Worm (Caenorhabditis elegans) whole organism, young adult: Measurements from ENCODE around the gene frm-2.

Experiments
- C17E4.6 ChIP-seq: fragments of 200-800 bp; sonication (Bioruptor generic); IDR thresholded peaks from 2 replicates; pipeline ENCODE4 v1.3.6; 2022; ENCODE audit warnings: missing genetic modification reagents, missing genetic modification characterization, missing compliant biosample characterization
- F10E7.11 ChIP-seq: sonication (generic microtip); optimal IDR thresholded peaks from 2 replicates; lab custom pipeline; 2017; ENCODE audit warnings: mild to moderate bottlenecking, missing genetic modification characterization, moderate library complexity, missing compliant biosample characterization
- F52B5.7 ChIP-seq: sonication (generic microtip); optimal IDR thresholded peaks from 2 replicates; lab custom pipeline; 2016; ENCODE audit warnings: mild to moderate bottlenecking, missing genetic modification characterization, missing compliant biosample characterization
- Y53F4B.3 ChIP-seq: fragments of 200-800 bp; sonication (Bioruptor generic); IDR thresholded peaks from 2 replicates; pipeline ENCODE4 v1.3.6; 2022; ENCODE audit warnings: missing genetic modification reagents, missing genetic modification characterization, missing compliant biosample characterization
- athp-1 ChIP-seq: sonication (generic microtip); optimal IDR thresholded peaks from 2 replicates; lab custom pipeline; 2017; ENCODE audit warnings: mild to moderate bottlenecking, missing genetic modification characterization, missing compliant biosample characterization
- attf-3 ChIP-seq: fragments of 200-800 bp; sonication (Bioruptor generic); conservative IDR thresholded peaks from 2 replicates; pipeline ENCODE4 v1.3.6; 2022; ENCODE audit warnings: missing genetic modification reagents, missing genetic modification characterization, missing compliant biosample characterization
- attf-5 ChIP-seq: fragments of 200-800 bp; sonication (Bioruptor generic); optimal IDR thresholded peaks from 2 replicates; lab custom pipeline; 2018; ENCODE audit warnings: mild to moderate bottlenecking, missing genetic modification characterization, missing compliant biosample characterization
- bed-2 ChIP-seq: fragments of 200-800 bp; sonication (Bioruptor generic); IDR thresholded peaks from 2 replicates; pipeline ENCODE4 v1.3.6; 2022; ENCODE audit warnings: missing genetic modification reagents, missing genetic modification characterization, missing compliant biosample characterization
- ccch-3 ChIP-seq: fragments of 200-800 bp; sonication (Bioruptor generic); optimal IDR thresholded peaks from 2 replicates; lab custom pipeline; 2018; ENCODE audit warnings: mild to moderate bottlenecking, missing genetic modification characterization, missing compliant biosample characterization
- cebp-1 ChIP-seq, 2 experiments: fragments of 200-800 bp in 1 of 2; sonication (Bioruptor generic) in 1 of 2; sonication (generic microtip) in 1 of 2; IDR thresholded peaks in 1 of 2; optimal IDR thresholded peaks in 1 of 2; 2 replicates each; pipeline versions ENCODE4 v1.3.6 to Lab custom; 2017 to 2022; ENCODE audit warnings: missing compliant biosample characterization in 2 of 2, missing genetic modification characterization in 2 of 2, mild to moderate bottlenecking in 1 of 2, missing genetic modification reagents in 1 of 2, moderate library complexity in 1 of 2
- cebp-2 ChIP-seq: fragments of 200-800 bp; sonication (Bioruptor generic); IDR thresholded peaks from 2 replicates; pipeline ENCODE4 v1.3.6; 2022; ENCODE audit warnings: missing genetic modification characterization, missing compliant biosample characterization
- ceh-100 ChIP-seq: fragments of 200-800 bp; sonication (Bioruptor generic); IDR thresholded peaks from 2 replicates; pipeline ENCODE4 v1.3.6; 2022; ENCODE audit warnings: missing genetic modification reagents, missing genetic modification characterization, missing compliant biosample characterization
- chd-7 ChIP-seq: sonication (generic microtip); optimal IDR thresholded peaks from 2 replicates; lab custom pipeline; 2016; ENCODE audit warnings: mild to moderate bottlenecking, missing genetic modification characterization, moderate library complexity, missing compliant biosample characterization
- dox-1 ChIP-seq: fragments of 200-800 bp; sonication (Bioruptor generic); IDR thresholded peaks from 2 replicates; pipeline ENCODE4 v1.3.6; 2022; ENCODE audit warnings: missing genetic modification reagents, missing genetic modification characterization, missing compliant biosample characterization
- egrh-3 ChIP-seq: fragments of 200-800 bp; sonication (Bioruptor generic); IDR thresholded peaks from 2 replicates; pipeline ENCODE4 v1.3.6; 2022; ENCODE audit warnings: missing genetic modification reagents, missing genetic modification characterization, missing compliant biosample characterization
- ekl-4 ChIP-seq: fragments of 200-800 bp; sonication (Bioruptor generic); IDR thresholded peaks from 2 replicates; pipeline ENCODE4 v1.3.6; 2022; ENCODE audit warnings: missing genetic modification reagents, missing genetic modification characterization, missing compliant biosample characterization
- ets-4 ChIP-seq: fragments of 200-800 bp; sonication (Bioruptor generic); optimal IDR thresholded peaks from 2 replicates; lab custom pipeline; 2018; ENCODE audit warnings: mild to moderate bottlenecking, missing genetic modification characterization, missing compliant biosample characterization
- gei-17 ChIP-seq: fragments of 200-800 bp; sonication (Bioruptor generic); optimal IDR thresholded peaks from 2 replicates; lab custom pipeline; 2018; ENCODE audit warnings: mild to moderate bottlenecking, missing genetic modification characterization, missing compliant biosample characterization
- him-1 ChIP-seq: sonication (generic microtip); optimal IDR thresholded peaks from 2 replicates; lab custom pipeline; 2016; ENCODE audit warnings: missing genotype, missing genetic modification reagents, missing genetic modification characterization, missing compliant biosample characterization
- hlh-12 ChIP-seq: sonication (generic microtip); optimal IDR thresholded peaks from 2 replicates; lab custom pipeline; 2016; ENCODE audit warnings: missing genetic modification characterization, missing compliant biosample characterization
- hmg-1.2 ChIP-seq: fragments of 200-800 bp; sonication (Bioruptor generic); IDR thresholded peaks from 2 replicates; pipeline ENCODE4 v1.3.6; 2022; ENCODE audit warnings: missing genetic modification reagents, missing genetic modification characterization, missing compliant biosample characterization
- hsf-1 ChIP-seq: fragments of 200-800 bp; sonication (Bioruptor generic); IDR thresholded peaks from 2 replicates; pipeline ENCODE4 v1.3.6; 2022; ENCODE audit warnings: missing genetic modification reagents, missing genetic modification characterization, missing compliant biosample characterization
- lin-35 ChIP-seq, 3 experiments: fragments of 150-350 bp in 2 of 3; sonication (generic microtip) in 1 of 3; optimal IDR thresholded peaks; 2 replicates each; lab custom pipeline; 2014 to 2018; ENCODE audit warnings: missing biosample characterization in 3 of 3, missing genetic modification characterization in 3 of 3, missing genetic modification reagents in 3 of 3
- lsl-1 ChIP-seq: fragments of 200-800 bp; sonication (Bioruptor generic); optimal IDR thresholded peaks from 2 replicates; lab custom pipeline; 2018; ENCODE audit warnings: mild to moderate bottlenecking, missing genetic modification characterization, moderate library complexity, missing compliant biosample characterization
- madf-6 ChIP-seq: fragments of 200-800 bp; sonication (Bioruptor generic); IDR thresholded peaks from 2 replicates; pipeline ENCODE4 v1.3.6; 2022; ENCODE audit warnings: missing genetic modification reagents, missing genetic modification characterization, missing compliant biosample characterization
- madf-8 ChIP-seq: fragments of 200-800 bp; sonication (Bioruptor generic); conservative IDR thresholded peaks from 2 replicates; pipeline ENCODE4 v1.3.6; 2022; ENCODE audit warnings: missing genetic modification reagents, missing genetic modification characterization, missing compliant biosample characterization
- mcd-1 ChIP-seq: fragments of 200-800 bp; sonication (Bioruptor generic); IDR thresholded peaks from 2 replicates; pipeline ENCODE4 v1.3.6; 2022; ENCODE audit warnings: missing genetic modification reagents, missing genetic modification characterization, missing compliant biosample characterization
- mes-4 ChIP-seq: sonication (generic microtip); optimal IDR thresholded peaks from 2 replicates; lab custom pipeline; 2016; ENCODE audit warnings: missing genotype, missing genetic modification characterization, missing compliant biosample characterization
- mxl-1 ChIP-seq: sonication (generic microtip); optimal IDR thresholded peaks from 2 replicates; lab custom pipeline; 2016; ENCODE audit warnings: missing genetic modification characterization, missing compliant biosample characterization
- nfyb-1 ChIP-seq: fragments of 200-800 bp; sonication (Bioruptor generic); IDR thresholded peaks from 2 replicates; pipeline ENCODE4 v1.3.6; 2022; ENCODE audit warnings: missing genetic modification reagents, missing genetic modification characterization, missing compliant biosample characterization
- nhr-27 ChIP-seq: fragments of 200-800 bp; sonication (Bioruptor generic); optimal IDR thresholded peaks from 2 replicates; lab custom pipeline; 2018; ENCODE audit warnings: mild to moderate bottlenecking, missing genetic modification characterization, moderate library complexity, missing compliant biosample characterization
- rpc-1 ChIP-seq, 2 experiments: fragments of 150-350 bp in 1 of 2; sonication (generic microtip) in 1 of 2; optimal IDR thresholded peaks; 2 replicates each; lab custom pipeline; 2014 to 2018; ENCODE audit warnings: missing biosample characterization in 1 of 2, missing genetic modification characterization in 1 of 2, missing genetic modification reagents in 1 of 2, missing genotype in 1 of 2
- somi-1 ChIP-seq: fragments of 200-800 bp; sonication (Bioruptor generic); optimal IDR thresholded peaks from 2 replicates; lab custom pipeline; 2018; ENCODE audit warnings: mild to moderate bottlenecking, missing genetic modification characterization, missing compliant biosample characterization
- ztf-22 ChIP-seq: fragments of 200-800 bp; sonication (Bioruptor generic); optimal IDR thresholded peaks from 2 replicates; lab custom pipeline; 2018; ENCODE audit warnings: mild to moderate bottlenecking, missing genetic modification characterization, moderate library complexity, missing compliant biosample characterization

Gene frm-2

DNA sequence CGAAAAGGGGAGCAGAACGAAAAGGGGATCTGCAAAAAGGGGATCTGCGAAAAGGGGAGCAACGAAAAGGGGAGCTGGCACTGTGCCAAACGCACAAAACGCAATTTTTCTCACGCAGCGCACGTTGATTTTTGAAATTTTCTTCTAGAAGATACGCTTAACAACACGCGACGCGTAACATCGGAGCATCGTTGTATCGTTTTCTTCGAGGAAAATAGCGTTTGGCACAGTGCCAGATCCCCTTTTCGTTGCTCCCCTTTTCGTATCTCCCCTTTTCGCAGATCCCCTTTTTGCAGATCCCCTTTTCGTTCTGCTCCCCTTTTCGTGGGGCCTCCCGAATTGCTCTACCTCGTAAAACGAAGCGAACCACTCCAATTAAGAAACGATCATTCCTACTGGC lies 31.1 kb upstream of the frm-2 start:
- TF ChIP-seq mcd-1 (GFP tag; lab: Robert Waterston, UW) (peak; percentile 59), nfyb-1 (GFP tag; lab: Robert Waterston, UW) (0 out of 2 replicates have a peak, but pooled peaks have one; percentile 28), C17E4.6 (peak; percentile 45; the same call in 1 of the 2 replicates), dox-1 (GFP tag; lab: Robert Waterston, UW) (0 out of 2 replicates have a peak, but pooled peaks have one; percentile 26), him-1 (tag; lab: Kevin White, UChicago) (peak; percentile 84), ekl-4 (0 out of 2 replicates have a peak, but pooled peaks have one; percentile 13), hsf-1 (peak; percentile 47; the same call in 1 of the 2 replicates), madf-6 (GFP tag; lab: Robert Waterston, UW) (peak; percentile 26; the same call in 1 of the 2 replicates), ceh-100 (peak; percentile 72), egrh-3 (GFP tag; lab: Robert Waterston, UW) (peak; percentile 29; the same call in 1 of the 2 replicates)

DNA sequence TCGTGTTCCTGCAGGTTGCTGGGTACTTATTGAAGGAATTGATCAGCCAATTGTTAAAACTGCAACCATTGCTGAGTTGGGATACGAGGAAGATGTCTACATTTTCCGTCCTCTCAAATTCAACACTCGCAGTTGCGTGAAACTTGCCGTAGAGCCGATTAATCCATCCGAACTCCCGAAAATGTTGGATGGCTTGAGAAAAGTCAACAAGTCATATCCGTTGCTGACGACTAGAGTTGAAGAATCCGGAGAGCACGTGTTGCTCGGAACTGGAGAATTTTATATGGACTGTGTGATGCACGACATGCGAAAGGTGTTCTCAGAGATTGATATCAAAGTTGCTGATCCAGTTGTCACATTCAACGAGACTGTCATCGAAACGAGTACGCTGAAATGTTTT lies 29.4 kb upstream of the frm-2 start:
- TF ChIP-seq F10E7.11 (tag; lab: Kevin White, UChicago) = no peak
- no peak for TF ChIP-seq egrh-3 (GFP tag; lab: Robert Waterston, UW)
- no peak for TF ChIP-seq madf-8 (GFP tag; lab: Robert Waterston, UW)
- TF ChIP-seq ztf-22 (GFP tag; lab: Kevin White, UChicago) = no peak
- TF ChIP-seq cebp-2 (GFP tag; lab: Robert Waterston, UW) = no peak
- TF ChIP-seq bed-2 = no peak
- TF ChIP-seq Y53F4B.3 (GFP tag; lab: Robert Waterston, UW) = no peak
- TF ChIP-seq hlh-12 (tag; lab: Kevin White, UChicago) = no peak
- no peak for TF ChIP-seq lin-35 (GFP tag; optimal IDR thresholded peaks at IDR 0.05; lab: Kevin White, UChicago)
- TF ChIP-seq nhr-27 (tag; lab: Kevin White, UChicago) = no peak
- TF ChIP-seq dox-1 (GFP tag; lab: Robert Waterston, UW) = no peak
- TF ChIP-seq gei-17 (GFP tag; lab: Kevin White, UChicago) = no peak
- TF ChIP-seq madf-6 (GFP tag; lab: Robert Waterston, UW) = no peak
- TF ChIP-seq attf-3 = no peak
- no peak for TF ChIP-seq somi-1 (GFP tag; lab: Kevin White, UChicago)
- no peak for TF ChIP-seq nfyb-1 (GFP tag; lab: Robert Waterston, UW)

DNA sequence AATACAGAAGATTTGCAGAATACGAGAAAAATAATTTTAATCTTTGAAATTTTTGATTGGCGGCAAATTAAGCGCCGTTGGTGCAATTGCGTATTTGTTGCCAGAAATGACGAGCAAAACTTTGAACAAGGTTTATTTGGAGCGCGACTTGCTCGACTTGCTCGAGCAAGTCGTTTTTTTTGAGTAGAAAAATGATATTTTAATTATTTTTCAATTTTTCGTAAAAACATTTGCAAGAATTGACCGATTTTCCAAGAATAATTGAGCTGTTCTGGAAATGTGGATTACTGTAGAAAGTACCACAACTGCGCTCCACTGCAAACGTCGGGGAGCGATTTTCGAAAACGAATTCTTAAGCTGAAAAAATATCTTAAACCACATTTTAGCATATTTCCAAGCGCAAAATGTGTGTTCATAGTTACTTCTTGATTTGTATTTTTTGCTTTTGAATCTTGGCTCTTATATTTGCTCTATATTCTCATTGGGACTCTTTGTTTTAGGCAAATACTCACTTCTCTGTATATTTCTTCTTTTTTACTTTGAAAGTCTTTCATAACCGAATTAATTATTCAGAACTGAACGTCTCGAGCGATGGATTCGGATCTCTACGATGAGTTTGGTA lies 27.2 kb upstream of the frm-2 start, which contains the start of the genes gcna-1 and eftu-2:
gcna-1 (minus strand) TSS at position 96 of the 622 bp plus-strand sequence.
eftu-2 (plus strand) TSS at position 572 of the 622 bp plus-strand sequence.
- TF ChIP-seq athp-1 (tag; lab: Kevin White, UChicago) (peak; percentile 13), ccch-3 (no peak), rpc-1 (optimal IDR thresholded peaks at IDR 0.05; lab: Kevin White, UChicago) (no peak), rpc-1 (tag; optimal IDR thresholded peaks at IDR 0.05; lab: Kevin White, UChicago) (no peak), attf-5 (GFP tag; lab: Kevin White, UChicago) (peak; percentile 12), lsl-1 (GFP tag; lab: Kevin White, UChicago) (peak; percentile 76), mcd-1 (GFP tag; lab: Robert Waterston, UW) (peak; percentile 59), mes-4 (tag; lab: Kevin White, UChicago) (no peak), ets-4 (no peak)

ce11 chrIII:6006453-6006852 lies 24.5 kb upstream of the frm-2 start:
- TF ChIP-seq chd-7 (tag; lab: Kevin White, UChicago) (peak; percentile 5), nfyb-1 (GFP tag; lab: Robert Waterston, UW) (0 out of 2 replicates have a peak, but pooled peaks have one; percentile 39), F52B5.7 (tag; lab: Kevin White, UChicago) (peak; percentile 12), ekl-4 (0 out of 2 replicates have a peak, but pooled peaks have one; percentile 24), cebp-1 (GFP tag; IDR thresholded peaks at IDR 0.05; lab: Robert Waterston, UW) (no peak), cebp-1 (tag; optimal IDR thresholded peaks at IDR 0.05; lab: Kevin White, UChicago) (peak; percentile 2), mxl-1 (tag; lab: Kevin White, UChicago) (no peak), hmg-1.2 (GFP tag; lab: Robert Waterston, UW) (0 out of 2 replicates have a peak, but pooled peaks have one; percentile 7), dox-1 (GFP tag; lab: Robert Waterston, UW) (no peak)
